Worm (Caenorhabditis elegans): ENCODE measurements around the gene srh-52.

ce11 chrV:15379817-15380216 lies 3.7 kb upstream of the srh-52 start, which contains the start of gene srh-251:
- TF ChIP-seq hpl-2 (GFP tag; optimal IDR thresholded peaks at IDR 0.05) (no peak), unc-62 (GFP tag; optimal IDR thresholded peaks at IDR 0.05) (no peak), lsy-2 (tag; optimal IDR thresholded peaks at IDR 0.05) (no peak), snpc-4 (tag; optimal IDR thresholded peaks at IDR 0.05) (no peak), nhr-76 (tag; optimal IDR thresholded peaks at IDR 0.05) (no peak), lin-14 (GFP tag; optimal IDR thresholded peaks at IDR 0.05) (no peak)

All from whole organism, L1 larva.